Fruit fly (Drosophila melanogaster) whole organism, prepupa: Measurements from ENCODE around the gene SmB.

Experiments used
- CG11902 ChIP-seq: fragments of 200-800 bp; sonication (Bioruptor generic); optimal IDR thresholded peaks from 3 replicates; lab custom pipeline; 2016; ENCODE audit warnings: missing biosample characterization, missing genetic modification characterization
- CG16779 ChIP-seq: fragments of 200-800 bp; sonication (Bioruptor generic); optimal IDR thresholded peaks from 3 replicates; lab custom pipeline; 2017; ENCODE audit warnings: missing biosample characterization, mild to moderate bottlenecking, missing genetic modification characterization
- CG8319 ChIP-seq: fragments of 200-800 bp; sonication (Bioruptor generic); optimal IDR thresholded peaks from 3 replicates; lab custom pipeline; 2016; ENCODE audit warnings: missing biosample characterization, missing genetic modification characterization
- CG8632 ChIP-seq: fragments of 200-800 bp; sonication (Bioruptor generic); optimal IDR thresholded peaks from 3 replicates; lab custom pipeline; 2016; ENCODE audit warnings: missing biosample characterization, missing genetic modification characterization
- Gug ChIP-seq: fragments of 200-800 bp; sonication (Bioruptor generic); IDR thresholded peaks from 2 replicates; pipeline ENCODE4 v1.3.6; 2022; ENCODE audit warnings: missing biosample characterization, missing genetic modification characterization
- Sox14 ChIP-seq: fragments of 200-800 bp; sonication (Bioruptor generic); optimal IDR thresholded peaks from 3 replicates; lab custom pipeline; 2016; ENCODE audit warnings: missing biosample characterization, missing genetic modification characterization
- esn ChIP-seq: fragments of 200-800 bp; sonication (Bioruptor generic); optimal IDR thresholded peaks from 2 replicates; lab custom pipeline; 2016; ENCODE audit warnings: missing biosample characterization, mild to moderate bottlenecking, missing genetic modification characterization, moderate library complexity
- fd59A ChIP-seq: fragments of 200-800 bp; sonication (Bioruptor generic); optimal IDR thresholded peaks from 2 replicates; lab custom pipeline; 2017; ENCODE audit warnings: missing biosample characterization, mild to moderate bottlenecking, missing genetic modification characterization, missing genetic modification reagents
- spab ChIP-seq: fragments of 200-800 bp; sonication (Bioruptor generic); optimal IDR thresholded peaks from 2 replicates; lab custom pipeline; 2017; ENCODE audit warnings: missing biosample characterization, mild to moderate bottlenecking, missing genetic modification characterization, missing genetic modification reagents

- no peak for TF ChIP-seq fd59A (GFP tag; lab: Kevin White, UChicago)
- TF ChIP-seq esn (GFP tag; lab: Kevin White, UChicago) = peak; percentile 36
- TF ChIP-seq CG8632 (GFP tag; lab: Kevin White, UChicago) = no peak
- no peak for TF ChIP-seq CG11902 (GFP tag; lab: Kevin White, UChicago)
- no peak for TF ChIP-seq Sox14 (GFP tag; lab: Kevin White, UChicago)
- no peak for TF ChIP-seq spab (GFP tag; lab: Kevin White, UChicago)
- no peak for TF ChIP-seq CG16779 (tag; lab: Kevin White, UChicago)
- no peak for TF ChIP-seq CG8319 (GFP tag; lab: Kevin White, UChicago)
- TF ChIP-seq Gug (GFP tag; lab: Robert Waterston, UW) = no peak
Observed at dm6 chr2L:10437317-10437716, 10.9 kb upstream of the SmB start, which contains the start of gene STUB1.
